Fruit fly (Drosophila melanogaster): ENCODE measurements around the gene Sec61gamma.

Sec61gamma gene

DNA sequence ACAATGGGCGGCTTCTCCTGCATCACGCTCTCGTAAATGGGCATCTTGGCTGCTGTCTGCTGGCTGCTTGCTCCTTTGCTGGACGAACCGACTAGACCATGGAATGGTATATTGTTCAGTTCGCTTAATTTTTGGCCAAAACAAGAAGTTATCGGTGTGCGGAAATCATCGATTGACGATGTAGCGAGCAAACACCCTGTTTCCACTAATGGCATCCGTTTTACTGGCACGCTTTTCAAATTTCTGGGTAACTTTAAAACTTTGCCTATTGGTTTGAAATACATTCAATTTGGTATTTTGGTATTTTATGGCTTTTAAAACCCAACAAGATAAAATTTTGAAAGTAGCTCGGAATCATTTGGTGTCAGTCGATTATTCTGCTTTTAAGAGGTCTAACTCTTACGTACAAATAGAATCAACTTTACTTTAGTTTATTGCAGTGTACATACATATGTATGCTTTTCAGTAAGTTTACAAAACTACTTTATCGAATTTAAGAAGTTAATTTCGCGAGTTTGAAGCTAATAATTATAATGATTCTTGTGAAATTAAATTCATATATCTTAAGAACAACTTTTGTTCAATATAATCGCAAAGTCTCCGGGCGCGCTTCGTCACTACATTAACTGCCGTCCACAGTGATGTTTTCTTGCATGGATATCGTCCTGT is 2.9 kb downstream of the Sec61gamma start, which contains the start of gene Arp10:
Gene Arp10, minus strand, starts transcription at position 304 of the 669 bp plus-strand sequence.
- TF ChIP-seq Sp1 (GFP tag; optimal IDR thresholded peaks at IDR 0.05) = peak; percentile 5
- peak; percentile 25 for TF ChIP-seq HLH106 (tag; optimal IDR thresholded peaks at IDR 0.05)
- TF ChIP-seq Abd-B (GFP tag; optimal IDR thresholded peaks at IDR 0.05) = no peak
- TF ChIP-seq Dif (GFP tag; optimal IDR thresholded peaks at IDR 0.05; ENCODE audit: partially characterized antibody) = no peak
- peak; percentile 11 for TF ChIP-seq h (GFP tag; optimal IDR thresholded peaks at IDR 0.05)
- peak; percentile 87 for TF ChIP-seq N (GFP tag; optimal IDR thresholded peaks at IDR 0.05)

DNA sequence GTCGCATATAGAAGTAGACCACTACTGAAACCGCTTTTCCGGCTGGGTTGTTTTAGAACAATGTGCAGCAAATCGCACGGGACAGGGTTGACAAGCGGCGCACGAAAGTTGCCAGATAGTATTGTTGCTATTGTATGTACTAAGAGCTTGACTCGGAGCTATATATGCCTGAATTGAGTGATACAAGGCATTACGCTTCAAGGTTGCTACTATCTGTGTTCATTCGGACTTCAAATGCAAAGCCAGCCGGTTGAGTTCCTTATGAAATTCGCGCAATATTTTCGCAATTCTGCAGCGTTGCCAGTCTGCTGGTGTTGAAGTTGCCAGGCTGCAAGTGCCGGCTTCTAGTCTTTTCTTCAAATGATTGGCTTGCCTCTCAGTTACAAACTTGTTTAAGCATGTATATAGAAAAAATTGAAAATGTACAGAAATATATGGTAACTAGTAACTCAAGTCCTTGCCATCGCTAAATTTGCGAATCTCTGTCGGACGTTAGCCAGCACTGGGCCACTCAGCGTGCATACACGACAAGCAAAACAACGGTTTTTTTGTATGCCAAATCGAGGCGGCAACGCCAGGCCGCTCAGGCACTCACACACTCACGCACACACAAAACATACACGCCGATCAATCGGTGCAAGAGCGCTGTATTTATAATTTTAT is 8.8 kb downstream of the Sec61gamma start, which contains the start of the genes Ranbp21 and Elys:
Gene Ranbp21, minus strand, starts transcription at position 513 of the 663 bp plus-strand sequence.
Gene Elys, plus strand, starts transcription at position 549 of the 663 bp plus-strand sequence.
- TF ChIP-seq Sp1 (GFP tag; optimal IDR thresholded peaks at IDR 0.05) (peak; percentile 24), ey (GFP tag; optimal IDR thresholded peaks at IDR 0.05) (peak; percentile 59), dl (GFP tag; optimal IDR thresholded peaks at IDR 0.05; ENCODE audit: insufficient read depth in 1 of 2, partially characterized antibody in 2 of 2) (no peak), psq (GFP tag; optimal IDR thresholded peaks at IDR 0.05) (peak; percentile 40), CG9705 (GFP tag; optimal IDR thresholded peaks at IDR 0.05) (peak; percentile 44), foxo (GFP tag; optimal IDR thresholded peaks at IDR 0.05) (peak in 1 of 2 experiments; percentile 66), sv (GFP tag; optimal IDR thresholded peaks at IDR 0.05) (peak; percentile 0), rgr (GFP tag; optimal IDR thresholded peaks at IDR 0.05) (no peak), Dfd (GFP tag; optimal IDR thresholded peaks at IDR 0.05) (no peak), HLH106 (tag; optimal IDR thresholded peaks at IDR 0.05) (peak; percentile 56)

dm6 chrX:19662583-19663195 is 19.6 kb downstream of the Sec61gamma start:
- TF ChIP-seq Dif (GFP tag; optimal IDR thresholded peaks at IDR 0.05; ENCODE audit: partially characterized antibody) (peak; percentile 90), dl (GFP tag; optimal IDR thresholded peaks at IDR 0.05; ENCODE audit: insufficient read depth in 1 of 2, partially characterized antibody in 2 of 2) (peak in 1 of 2 experiments; percentile 74), Hr83 (GFP tag; optimal IDR thresholded peaks at IDR 0.05; ENCODE audit: poor library complexity, severe bottlenecking) (peak; percentile 53), Vsx2 (GFP tag; optimal IDR thresholded peaks at IDR 0.05; ENCODE audit: partially characterized antibody) (peak; percentile 85), lola (GFP tag; optimal IDR thresholded peaks at IDR 0.05) (no peak), Hnf4 (GFP tag; optimal IDR thresholded peaks at IDR 0.05) (no peak)

DNA sequence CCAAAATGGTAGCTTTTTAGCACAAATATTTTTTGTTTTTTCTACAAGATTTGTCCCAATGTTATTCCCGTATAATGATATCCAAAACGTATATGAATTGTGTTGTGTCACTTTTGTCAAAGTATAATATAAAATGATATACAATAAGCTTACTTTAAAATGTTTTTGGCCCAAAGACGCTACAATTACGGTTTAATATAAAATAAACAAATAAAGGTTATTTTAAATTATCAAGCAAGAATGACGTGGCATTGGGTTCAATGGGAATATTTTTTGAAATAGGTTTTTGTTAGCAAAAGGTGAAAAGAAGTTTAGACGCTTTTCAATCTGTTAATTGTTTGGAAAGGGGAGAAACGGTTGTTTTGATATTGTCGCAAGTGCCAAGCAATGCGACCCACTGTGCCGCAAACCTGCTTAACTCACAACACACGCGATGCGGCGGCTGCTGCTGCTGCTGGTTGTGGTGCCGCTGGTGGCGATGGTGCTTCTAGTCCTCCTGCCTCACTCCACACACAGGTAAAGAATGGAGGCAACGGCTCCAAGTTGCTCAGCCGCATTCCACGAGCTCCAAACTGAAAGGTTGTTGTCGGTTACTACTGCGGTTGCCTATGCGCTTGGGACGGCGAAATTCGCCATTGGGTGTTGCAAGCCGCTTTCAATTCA is 20.2 kb downstream of the Sec61gamma start:
- TF ChIP-seq dl (GFP tag; optimal IDR thresholded peaks at IDR 0.05; ENCODE audit: insufficient read depth in 1 of 2, partially characterized antibody in 2 of 2) (peak in 1 of 2 experiments; percentile 33), Abd-B (GFP tag; optimal IDR thresholded peaks at IDR 0.05) (no peak), foxo (GFP tag; optimal IDR thresholded peaks at IDR 0.05) (peak in 1 of 2 experiments; percentile 45), h (GFP tag; optimal IDR thresholded peaks at IDR 0.05) (peak; percentile 6), ey (GFP tag; optimal IDR thresholded peaks at IDR 0.05) (peak; percentile 39), sage (GFP tag; optimal IDR thresholded peaks at IDR 0.05) (no peak), usp (GFP tag; optimal IDR thresholded peaks at IDR 0.05) (no peak), Dfd (GFP tag; optimal IDR thresholded peaks at IDR 0.05) (no peak), psq (GFP tag; optimal IDR thresholded peaks at IDR 0.05) (peak; percentile 37), brk (GFP tag; optimal IDR thresholded peaks at IDR 0.05) (no peak), GATAd (GFP tag; optimal IDR thresholded peaks at IDR 0.05) (no peak), woc (GFP tag; optimal IDR thresholded peaks at IDR 0.05) (peak; percentile 79), Hnf4 (GFP tag; optimal IDR thresholded peaks at IDR 0.05) (no peak), CG32264 (GFP tag; optimal IDR thresholded peaks at IDR 0.05) (no peak), Rel (GFP tag; optimal IDR thresholded peaks at IDR 0.05) (no peak), Rel (tag; optimal IDR thresholded peaks at IDR 0.05) (no peak), Mio (GFP tag; optimal IDR thresholded peaks at IDR 0.05) (no peak), HLH106 (tag; optimal IDR thresholded peaks at IDR 0.05) (peak; percentile 64), CG9705 (GFP tag; optimal IDR thresholded peaks at IDR 0.05) (peak; percentile 5), Vsx2 (GFP tag; optimal IDR thresholded peaks at IDR 0.05; ENCODE audit: partially characterized antibody) (no peak), OdsH (GFP tag; optimal IDR thresholded peaks at IDR 0.05) (peak; percentile 16), Hr83 (GFP tag; optimal IDR thresholded peaks at IDR 0.05; ENCODE audit: poor library complexity, severe bottlenecking) (peak; percentile 3), Jra (GFP tag; optimal IDR thresholded peaks at IDR 0.05) (no peak), br (GFP tag; optimal IDR thresholded peaks at IDR 0.05) (peak; percentile 34), dmrt93B (GFP tag; optimal IDR thresholded peaks at IDR 0.05) (no peak), fru (GFP tag; optimal IDR thresholded peaks at IDR 0.05) (peak; percentile 37), tai (GFP tag; optimal IDR thresholded peaks at IDR 0.05) (no peak), lola (GFP tag; optimal IDR thresholded peaks at IDR 0.05) (no peak), dsf (GFP tag; optimal IDR thresholded peaks at IDR 0.05; ENCODE audit: borderline replicate concordance) (no peak), jim (GFP tag; optimal IDR thresholded peaks at IDR 0.05) (no peak), pan (optimal IDR thresholded peaks at IDR 0.05) (no peak), Myc (optimal IDR thresholded peaks at IDR 0.05) (no peak), sv (GFP tag; optimal IDR thresholded peaks at IDR 0.05) (no peak), Dif (GFP tag; optimal IDR thresholded peaks at IDR 0.05; ENCODE audit: partially characterized antibody) (no peak)

Data from whole organism, wandering third instar larva.